Fruit fly (Drosophila melanogaster) whole organism, prepupa: ENCODE measurements around the gene NP15.6.

ENCODE experiments used
- Blimp-1 ChIP-seq: fragments of 200-800 bp; sonication (Bioruptor generic); optimal IDR thresholded peaks from 3 replicates; lab custom pipeline; 2017; ENCODE audit warnings: missing biosample characterization, missing genetic modification characterization, mild to moderate bottlenecking, moderate library complexity, missing genetic modification reagents
- CG10631 ChIP-seq: fragments of 200-800 bp; sonication (Bioruptor generic); optimal IDR thresholded peaks from 2 replicates; lab custom pipeline; 2016; ENCODE audit warnings: missing biosample characterization, missing genetic modification characterization
- CG10669 ChIP-seq: fragments of 200-800 bp; sonication (Bioruptor generic); optimal IDR thresholded peaks from 3 replicates; lab custom pipeline; 2018; ENCODE audit warnings: missing biosample characterization, mild to moderate bottlenecking, missing genetic modification characterization, moderate library complexity
- CG11294 ChIP-seq: fragments of 200-800 bp; sonication (Bioruptor generic); IDR thresholded peaks from 2 replicates; pipeline ENCODE4 v1.3.6; 2022; ENCODE audit warnings: missing biosample characterization, missing genetic modification characterization
- CG11762 ChIP-seq: fragments of 200-800 bp; sonication (Bioruptor generic); optimal IDR thresholded peaks from 3 replicates; lab custom pipeline; 2016; ENCODE audit warnings: missing biosample characterization, missing genetic modification characterization; ENCODE audit not compliant: insufficient read depth
- CG16779 ChIP-seq: fragments of 200-800 bp; sonication (Bioruptor generic); optimal IDR thresholded peaks from 3 replicates; lab custom pipeline; 2017; ENCODE audit warnings: missing biosample characterization, mild to moderate bottlenecking, missing genetic modification characterization
- CG31627 ChIP-seq: fragments of 200-800 bp; sonication (Bioruptor generic); optimal IDR thresholded peaks from 3 replicates; lab custom pipeline; 2016; ENCODE audit warnings: missing biosample characterization, missing genetic modification characterization
- CG32006 ChIP-seq: fragments of 200-800 bp; sonication (Bioruptor generic); optimal IDR thresholded peaks from 3 replicates; lab custom pipeline; 2017; ENCODE audit warnings: missing biosample characterization, mild to moderate bottlenecking, missing genetic modification characterization
- CG34406 ChIP-seq: fragments of 200-800 bp; sonication (Bioruptor generic); optimal IDR thresholded peaks from 3 replicates; lab custom pipeline; 2016; ENCODE audit warnings: missing biosample characterization, missing genetic modification characterization
- CG3919 ChIP-seq: fragments of 200-800 bp; sonication (Bioruptor generic); optimal IDR thresholded peaks from 3 replicates; lab custom pipeline; 2016; ENCODE audit warnings: missing biosample characterization, missing genetic modification characterization
- CG4318 ChIP-seq: fragments of 200-800 bp; sonication (Bioruptor generic); optimal IDR thresholded peaks from 3 replicates; lab custom pipeline; 2017; ENCODE audit warnings: missing biosample characterization, mild to moderate bottlenecking, missing genetic modification characterization
- CG6276 ChIP-seq: fragments of 200-800 bp; sonication (Bioruptor generic); optimal IDR thresholded peaks from 2 replicates; lab custom pipeline; 2017; ENCODE audit warnings: missing biosample characterization, mild to moderate bottlenecking, missing genetic modification characterization
- CG6792 ChIP-seq: fragments of 200-800 bp; sonication (Bioruptor generic); optimal IDR thresholded peaks from 3 replicates; lab custom pipeline; 2016; ENCODE audit warnings: missing biosample characterization, missing genetic modification characterization
- CG6854 ChIP-seq: fragments of 200-800 bp; sonication (Bioruptor generic); optimal IDR thresholded peaks from 2 replicates; lab custom pipeline; 2017; ENCODE audit warnings: missing biosample characterization, mild to moderate bottlenecking, missing genetic modification characterization
- CG8632 ChIP-seq: fragments of 200-800 bp; sonication (Bioruptor generic); optimal IDR thresholded peaks from 3 replicates; lab custom pipeline; 2016; ENCODE audit warnings: missing biosample characterization, missing genetic modification characterization
- Eip78C ChIP-seq: fragments of 200-800 bp; sonication (Bioruptor generic); peaks from one replicate; lab custom pipeline; 2016; ENCODE audit warnings: missing biosample characterization, missing genetic modification characterization
- Eip93F ChIP-seq: fragments of 200-800 bp; sonication (Bioruptor generic); optimal IDR thresholded peaks from 2 replicates; lab custom pipeline; 2016; ENCODE audit warnings: missing biosample characterization, mild to moderate bottlenecking, missing genetic modification characterization
- Ets21C ChIP-seq: fragments of 200-800 bp; sonication (Bioruptor generic); optimal IDR thresholded peaks from 3 replicates; lab custom pipeline; 2016; ENCODE audit warnings: missing biosample characterization, missing genetic modification characterization
- Ets96B ChIP-seq: fragments of 200-800 bp; optimal IDR thresholded peaks from 2 replicates; lab custom pipeline; 2019; ENCODE audit warnings: missing biosample characterization, mild to moderate bottlenecking, missing genetic modification characterization, moderate library complexity
- Gug ChIP-seq: fragments of 200-800 bp; sonication (Bioruptor generic); IDR thresholded peaks from 2 replicates; pipeline ENCODE4 v1.3.6; 2022; ENCODE audit warnings: missing biosample characterization, missing genetic modification characterization
- Hr39 ChIP-seq: fragments of 200-800 bp; sonication (Bioruptor generic); optimal IDR thresholded peaks from 2 replicates; lab custom pipeline; 2016; ENCODE audit warnings: missing biosample characterization, missing genetic modification characterization
- Hr4 ChIP-seq: fragments of 200-800 bp; sonication (Bioruptor generic); optimal IDR thresholded peaks from 3 replicates; lab custom pipeline; 2016; ENCODE audit warnings: missing biosample characterization, missing genetic modification characterization
- Lpt ChIP-seq: fragments of 200-800 bp; sonication (Bioruptor generic); optimal IDR thresholded peaks from 3 replicates; lab custom pipeline; 2016; ENCODE audit warnings: missing biosample characterization, missing genetic modification characterization
- Met ChIP-seq: fragments of 200-800 bp; sonication (Bioruptor generic); optimal IDR thresholded peaks from 3 replicates; lab custom pipeline; 2016; ENCODE audit warnings: missing biosample characterization, missing genetic modification characterization
- OdsH ChIP-seq: fragments of 200-800 bp; sonication (Bioruptor generic); optimal IDR thresholded peaks from 3 replicates; lab custom pipeline; 2016; ENCODE audit warnings: missing biosample characterization, missing genetic modification characterization
- Sox14 ChIP-seq: fragments of 200-800 bp; sonication (Bioruptor generic); optimal IDR thresholded peaks from 3 replicates; lab custom pipeline; 2016; ENCODE audit warnings: missing biosample characterization, missing genetic modification characterization
- Sox15 ChIP-seq: fragments of 200-800 bp; sonication (Bioruptor generic); optimal IDR thresholded peaks from 3 replicates; lab custom pipeline; 2016; ENCODE audit warnings: missing biosample characterization, missing genetic modification characterization
- achi ChIP-seq: fragments of 200-800 bp; sonication (Bioruptor generic); optimal IDR thresholded peaks from 3 replicates; lab custom pipeline; 2016; ENCODE audit warnings: missing biosample characterization, missing genetic modification characterization
- acj6 ChIP-seq: fragments of 200-800 bp; sonication (Bioruptor generic); optimal IDR thresholded peaks from 3 replicates; lab custom pipeline; 2016; ENCODE audit warnings: missing biosample characterization, missing genetic modification characterization
- cyc ChIP-seq: fragments of 200-800 bp; sonication (Bioruptor generic); optimal IDR thresholded peaks from 3 replicates; lab custom pipeline; 2016; ENCODE audit warnings: missing biosample characterization, missing genetic modification characterization
- dac ChIP-seq: fragments of 200-800 bp; sonication (Bioruptor generic); optimal IDR thresholded peaks from 2 replicates; lab custom pipeline; 2017; ENCODE audit warnings: missing biosample characterization, mild to moderate bottlenecking, missing genetic modification characterization
- dsx ChIP-seq: fragments of 200-800 bp; optimal IDR thresholded peaks from 3 replicates; lab custom pipeline; 2019; ENCODE audit warnings: missing biosample characterization, mild to moderate bottlenecking, missing genetic modification characterization, moderate library complexity; ENCODE audit not compliant: poor library complexity, severe bottlenecking
- eg ChIP-seq: fragments of 200-800 bp; sonication (Bioruptor generic); IDR thresholded peaks from 3 replicates; pipeline ENCODE4 v1.3.6; 2022; ENCODE audit warnings: missing biosample characterization, missing genetic modification characterization
- esn ChIP-seq: fragments of 200-800 bp; sonication (Bioruptor generic); optimal IDR thresholded peaks from 2 replicates; lab custom pipeline; 2016; ENCODE audit warnings: missing biosample characterization, mild to moderate bottlenecking, missing genetic modification characterization, moderate library complexity
- fd59A ChIP-seq: fragments of 200-800 bp; sonication (Bioruptor generic); optimal IDR thresholded peaks from 2 replicates; lab custom pipeline; 2017; ENCODE audit warnings: missing biosample characterization, mild to moderate bottlenecking, missing genetic modification characterization, missing genetic modification reagents
- fd85E ChIP-seq: fragments of 200-800 bp; sonication (Bioruptor generic); optimal IDR thresholded peaks from 3 replicates; lab custom pipeline; 2016; ENCODE audit warnings: missing biosample characterization, missing genetic modification characterization
- fkh ChIP-seq: fragments of 200-800 bp; sonication (Bioruptor generic); optimal IDR thresholded peaks from 3 replicates; lab custom pipeline; 2017; ENCODE audit warnings: missing biosample characterization, mild to moderate bottlenecking, missing genetic modification characterization, moderate library complexity
- lz ChIP-seq: fragments of 200-800 bp; sonication (Bioruptor generic); optimal IDR thresholded peaks from 3 replicates; lab custom pipeline; 2016; ENCODE audit warnings: missing biosample characterization, missing genetic modification characterization
- pdm3 ChIP-seq: fragments of 200-800 bp; sonication (Bioruptor generic); optimal IDR thresholded peaks from 3 replicates; lab custom pipeline; 2016; ENCODE audit warnings: missing biosample characterization, missing genetic modification characterization
- salr ChIP-seq, 2 experiments: fragments of 200-800 bp; sonication (Bioruptor generic); optimal IDR thresholded peaks; 3 replicates each; lab custom pipeline; 2016 to 2018; ENCODE audit warnings: missing biosample characterization in 2 of 2, missing genetic modification characterization in 2 of 2, mild to moderate bottlenecking in 1 of 2
- spab ChIP-seq: fragments of 200-800 bp; sonication (Bioruptor generic); optimal IDR thresholded peaks from 2 replicates; lab custom pipeline; 2017; ENCODE audit warnings: missing biosample characterization, mild to moderate bottlenecking, missing genetic modification characterization, missing genetic modification reagents
- ss ChIP-seq, 2 experiments: fragments of 200-800 bp; sonication (Bioruptor generic); optimal IDR thresholded peaks; 2 replicates in 1 of 2; 3 replicates in 1 of 2; lab custom pipeline; 2017 to 2018; ENCODE audit warnings: mild to moderate bottlenecking in 2 of 2, missing biosample characterization in 2 of 2, missing genetic modification characterization in 2 of 2, moderate library complexity in 1 of 2
- topi ChIP-seq: fragments of 200-800 bp; sonication (Bioruptor generic); optimal IDR thresholded peaks from 3 replicates; lab custom pipeline; 2016; ENCODE audit warnings: missing biosample characterization, missing genetic modification characterization
- vri ChIP-seq: fragments of 200-800 bp; sonication (Bioruptor generic); optimal IDR thresholded peaks from 3 replicates; lab custom pipeline; 2016; ENCODE audit warnings: missing biosample characterization, mild to moderate bottlenecking, missing genetic modification characterization

The NP15.6 gene

dm6 chr3R:19023862-19024261 is 3.3 kb upstream of the NP15.6 start, which contains the start of the genes CG6005 and CG14286:
CG6005 (minus strand) TSS chr3R:19024030.
CG14286 (plus strand) TSS chr3R:19024092.
- peak; percentile 9; the same call in 1 of the 2 replicates for TF ChIP-seq CG11294 (GFP tag; lab: Robert Waterston, UW)
- peak; percentile 42 for TF ChIP-seq lz (GFP tag; lab: Kevin White, UChicago)
- no peak for TF ChIP-seq CG8632 (GFP tag; lab: Kevin White, UChicago)
- TF ChIP-seq Sox14 (GFP tag; lab: Kevin White, UChicago): peak; percentile 68
- peak; percentile 59 for TF ChIP-seq pdm3 (GFP tag; lab: Kevin White, UChicago)
- TF ChIP-seq eg (GFP tag; lab: Robert Waterston, UW): peak; percentile 39; the same call in 1 of the 3 replicates
- no peak for TF ChIP-seq OdsH (GFP tag; lab: Kevin White, UChicago)
- peak; percentile 5 for TF ChIP-seq Sox15 (GFP tag; lab: Kevin White, UChicago)
- TF ChIP-seq fd59A (GFP tag; lab: Kevin White, UChicago): no peak
- peak; percentile 62 for TF ChIP-seq Hr39 (GFP tag; lab: Kevin White, UChicago)
- TF ChIP-seq Ets21C (GFP tag; lab: Kevin White, UChicago): no peak
- TF ChIP-seq Met (GFP tag; lab: Kevin White, UChicago): no peak
- peak; percentile 66 for TF ChIP-seq esn
- TF ChIP-seq CG6792 (GFP tag; lab: Kevin White, UChicago): peak; percentile 14
- TF ChIP-seq Ets96B (tag; lab: Kevin White, UChicago): no peak
- TF ChIP-seq cyc (GFP tag; lab: Kevin White, UChicago): peak; percentile 4
- peak; percentile 72 for TF ChIP-seq achi (GFP tag; lab: Kevin White, UChicago)
- TF ChIP-seq CG34406 (GFP tag; lab: Kevin White, UChicago): no peak
- TF ChIP-seq CG6854: no peak
- TF ChIP-seq fkh (GFP tag; lab: Kevin White, UChicago): peak; percentile 66
- TF ChIP-seq Eip93F (GFP tag; lab: Kevin White, UChicago): no peak
- peak; percentile 13 for TF ChIP-seq vri
- TF ChIP-seq spab: no peak
- TF ChIP-seq CG10669 (GFP tag; lab: Kevin White, UChicago): no peak
- TF ChIP-seq CG31627 (GFP tag; lab: Kevin White, UChicago): peak; percentile 63
- no peak for TF ChIP-seq dsx (GFP tag; lab: Kevin White, UChicago)
- peak; percentile 43 for TF ChIP-seq Hr4 (GFP tag; lab: Kevin White, UChicago)
- peak; percentile 65 for TF ChIP-seq Eip78C

dm6 chr3R:19024761-19025160 is 2.4 kb upstream of the NP15.6 start, which contains the start of gene CG14285:
CG14285 (plus strand) TSS chr3R:19025099.
- TF ChIP-seq CG16779 (tag; lab: Kevin White, UChicago) (no peak), CG6276 (GFP tag; lab: Kevin White, UChicago) (no peak), CG4318 (GFP tag; lab: Kevin White, UChicago) (no peak), CG34406 (GFP tag; lab: Kevin White, UChicago) (no peak), CG3919 (GFP tag; lab: Kevin White, UChicago) (no peak), dac (GFP tag; lab: Kevin White, UChicago) (no peak), Gug (no peak), Met (GFP tag; lab: Kevin White, UChicago) (no peak), fkh (GFP tag; lab: Kevin White, UChicago) (no peak), spab (no peak), lz (GFP tag; lab: Kevin White, UChicago) (no peak), Eip93F (GFP tag; lab: Kevin White, UChicago) (no peak), Blimp-1 (GFP tag; lab: Kevin White, UChicago) (no peak), CG31627 (GFP tag; lab: Kevin White, UChicago) (no peak)
- TF ChIP-seq, all 60 proteins: peak for 0

DNA sequence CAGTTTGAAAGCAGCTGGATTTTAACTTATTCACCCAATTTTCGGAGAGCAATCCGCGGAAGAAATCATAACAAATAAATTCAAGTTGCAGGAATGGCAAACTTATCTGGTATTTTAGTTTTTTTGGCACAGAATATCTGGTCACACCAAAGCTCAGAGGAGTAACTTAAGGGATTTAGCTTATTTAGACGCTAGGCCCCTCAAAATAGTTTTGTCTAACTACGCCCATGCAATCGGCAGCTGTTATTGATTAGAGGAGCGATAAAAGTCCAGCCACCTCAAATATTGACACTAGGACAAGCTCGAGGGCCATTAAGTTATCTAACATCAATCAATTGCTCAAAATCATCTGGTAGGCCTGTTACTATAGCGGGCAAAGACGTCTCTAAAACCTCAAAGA is 1.6 kb downstream of the NP15.6 start, which contains the start of the genes GatA and P5cr:
TSS of gene GatA (minus strand) at position 100 of the 400 bp plus-strand sequence.
TSS of gene P5cr (plus strand) at position 174 of the 400 bp plus-strand sequence.
- TF ChIP-seq Blimp-1 (GFP tag; lab: Kevin White, UChicago) (no peak), dsx (GFP tag; lab: Kevin White, UChicago) (peak; percentile 31), CG10631 (GFP tag; lab: Kevin White, UChicago) (no peak), salr (GFP tag; optimal IDR thresholded peaks at IDR 0.05; lab: Kevin White, UChicago) (peak in 1 of 2 experiments; percentile 67), fd85E (GFP tag; lab: Kevin White, UChicago) (no peak), ss (GFP tag; optimal IDR thresholded peaks at IDR 0.05; lab: Kevin White, UChicago) (peak in 1 of 2 experiments; percentile 53), CG6276 (GFP tag; lab: Kevin White, UChicago) (no peak), CG31627 (GFP tag; lab: Kevin White, UChicago) (peak; percentile 82), Hr39 (GFP tag; lab: Kevin White, UChicago) (peak; percentile 82), esn (peak; percentile 84), Eip78C (peak; percentile 94), CG6854 (peak; percentile 55), CG10669 (GFP tag; lab: Kevin White, UChicago) (no peak), CG4318 (GFP tag; lab: Kevin White, UChicago) (no peak), CG11762 (GFP tag; lab: Kevin White, UChicago) (peak; percentile 66), acj6 (peak; percentile 87), CG34406 (GFP tag; lab: Kevin White, UChicago) (peak; percentile 58), CG32006 (peak; percentile 79), topi (GFP tag; lab: Kevin White, UChicago) (peak; percentile 65), CG3919 (GFP tag; lab: Kevin White, UChicago) (peak; percentile 89), fd59A (GFP tag; lab: Kevin White, UChicago) (peak; percentile 56), Lpt (peak; percentile 75), Ets21C (GFP tag; lab: Kevin White, UChicago) (peak; percentile 68)
